Worm (Caenorhabditis elegans) whole organism, dauer: ENCODE results near the gene srx-47.
"Not testable (repeated sequence)": the region's sequence is repeated elsewhere in the genome, so short reads cannot be mapped to it uniquely, and the experiment has no call there.

ENCODE experiments used
- unc-62 ChIP-seq: sonication (generic microtip); optimal IDR thresholded peaks from 2 replicates; lab custom pipeline; 2017; ENCODE audit warnings: missing biosample characterization, missing genetic modification reagents, missing genetic modification characterization

srx-47 gene

ce11 chrV:9378335-9378734 lies 28.5 kb downstream of the srx-47 start, which contains the start of gene E02C12.10:
TSS of gene E02C12.10 (minus strand) at chrV:9378409.
- no peak for TF ChIP-seq unc-62 (GFP tag; lab: Kevin White, UChicago)

ce11 chrV:9379808-9380207 lies 30.0 kb downstream of the srx-47 start, which contains the start of gene E02C12.11:
TSS of gene E02C12.11 (minus strand) at chrV:9379908.
- not testable (repeated sequence) for TF ChIP-seq unc-62 (GFP tag; lab: Kevin White, UChicago)

DNA sequence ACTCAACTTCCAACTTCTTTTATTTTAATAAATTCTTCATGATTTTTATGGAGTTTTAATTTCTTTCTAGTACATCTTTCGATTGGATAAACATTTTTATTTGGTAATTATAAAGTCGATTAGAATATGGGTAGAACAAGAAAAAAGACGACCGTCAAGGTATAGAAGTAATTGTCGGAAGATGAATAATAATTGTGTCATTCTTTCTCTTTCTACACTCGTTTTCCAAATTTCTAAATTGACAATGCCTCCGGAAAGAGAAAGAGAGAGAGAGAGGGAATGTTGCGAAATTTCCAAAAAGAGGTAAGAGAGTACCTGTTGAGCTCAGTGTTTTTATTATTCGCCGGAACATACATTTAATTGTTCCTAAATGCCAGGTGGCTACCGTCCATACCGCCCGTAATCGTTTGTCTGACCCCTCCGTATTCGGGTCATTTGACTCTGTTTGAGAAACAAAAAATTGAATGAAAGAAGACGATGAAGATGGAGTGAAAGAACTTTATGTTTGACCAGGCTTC lies 32.1 kb downstream of the srx-47 start, which contains the start of gene E02C12.12:
TSS of gene E02C12.12 (minus strand) at position 468 of the 518 bp plus-strand sequence.
- no peak for TF ChIP-seq unc-62 (GFP tag; lab: Kevin White, UChicago)

ce11 chrV:9382538-9383328 lies 32.9 kb downstream of the srx-47 start:
- no peak for TF ChIP-seq unc-62 (GFP tag; lab: Kevin White, UChicago)

DNA sequence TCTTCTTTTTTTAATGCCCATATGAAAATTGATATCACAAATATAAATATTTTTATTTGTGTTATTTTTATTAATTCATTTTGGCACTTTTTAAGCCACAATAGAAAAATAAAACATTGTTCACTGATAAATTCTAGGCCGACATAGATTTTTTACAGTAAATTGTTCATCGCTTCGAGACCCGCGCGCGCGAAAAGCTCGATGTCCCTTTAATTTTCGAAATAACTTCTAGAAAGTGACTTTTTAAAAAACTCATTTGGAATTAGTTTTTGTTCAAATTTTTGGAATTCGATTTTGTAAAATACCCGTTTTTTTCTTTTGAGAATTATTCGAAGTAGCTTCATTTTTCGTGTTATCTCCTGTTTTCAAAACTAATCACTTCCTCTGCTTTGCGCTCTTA lies 34.6 kb downstream of the srx-47 start:
- no peak for TF ChIP-seq unc-62 (GFP tag; lab: Kevin White, UChicago)

DNA sequence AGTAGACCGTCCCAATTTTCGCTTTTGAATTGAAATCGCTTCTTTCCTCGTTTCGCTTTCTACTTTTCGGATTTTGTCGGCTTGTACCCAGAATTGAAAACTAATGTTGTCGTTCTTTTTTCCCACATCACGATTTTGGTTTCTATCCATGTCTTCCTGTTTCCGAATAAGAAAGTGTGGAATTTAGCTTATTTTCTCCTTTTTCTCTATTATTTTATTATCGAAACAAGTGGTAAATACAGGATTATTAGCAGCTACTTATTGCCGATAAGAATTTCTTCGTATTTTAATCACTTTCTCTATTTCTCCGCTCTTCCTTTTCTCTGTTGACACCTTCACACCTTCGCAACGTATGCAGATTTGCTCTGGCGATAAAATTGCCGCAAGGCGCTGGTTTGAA lies 35.2 kb downstream of the srx-47 start:
- no peak for TF ChIP-seq unc-62 (GFP tag; lab: Kevin White, UChicago)

DNA sequence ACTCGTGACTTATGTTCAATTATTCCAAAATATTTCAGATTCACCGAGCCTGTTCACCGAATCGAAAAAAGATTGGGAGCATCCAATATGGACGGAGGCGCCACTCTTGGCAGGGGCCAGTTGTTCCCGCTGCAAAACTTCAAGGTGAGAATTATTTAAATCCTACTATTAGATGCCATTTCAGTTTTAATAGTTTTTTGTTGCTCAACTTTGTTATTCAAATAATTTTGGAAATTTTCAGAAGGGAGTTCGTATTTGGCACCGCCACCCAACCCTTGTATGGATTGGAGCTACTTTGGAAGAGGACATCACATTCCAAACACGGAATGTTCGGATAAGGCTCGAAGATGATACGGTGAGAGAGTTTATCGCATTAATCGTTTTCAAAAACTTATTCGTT lies 36.4 kb downstream of the srx-47 start, which contains the start of gene hum-2:
TSS of gene hum-2 (plus strand) at position 33 of the 400 bp plus-strand sequence.
- no peak for TF ChIP-seq unc-62 (GFP tag; lab: Kevin White, UChicago)

DNA sequence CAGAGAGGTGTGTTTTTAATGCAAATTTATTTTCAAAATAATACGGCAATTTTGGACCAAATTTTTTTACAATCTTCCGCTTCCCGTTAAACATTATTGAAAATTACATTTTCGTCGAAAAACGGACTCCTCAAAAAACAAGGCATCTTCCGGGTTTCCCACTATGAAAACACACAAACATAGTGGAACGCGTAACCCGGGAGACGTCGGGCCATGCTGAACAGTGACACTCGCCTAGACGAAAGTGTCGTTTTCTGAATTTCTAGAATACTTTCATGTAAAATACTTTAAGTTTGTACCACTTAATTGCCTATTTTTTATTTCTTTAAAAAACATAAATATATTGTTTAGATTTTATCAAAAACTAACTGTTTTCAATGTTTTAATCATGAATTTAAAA lies 42.2 kb downstream of the srx-47 start:
- TF ChIP-seq unc-62 (GFP tag; lab: Kevin White, UChicago) = no peak

DNA sequence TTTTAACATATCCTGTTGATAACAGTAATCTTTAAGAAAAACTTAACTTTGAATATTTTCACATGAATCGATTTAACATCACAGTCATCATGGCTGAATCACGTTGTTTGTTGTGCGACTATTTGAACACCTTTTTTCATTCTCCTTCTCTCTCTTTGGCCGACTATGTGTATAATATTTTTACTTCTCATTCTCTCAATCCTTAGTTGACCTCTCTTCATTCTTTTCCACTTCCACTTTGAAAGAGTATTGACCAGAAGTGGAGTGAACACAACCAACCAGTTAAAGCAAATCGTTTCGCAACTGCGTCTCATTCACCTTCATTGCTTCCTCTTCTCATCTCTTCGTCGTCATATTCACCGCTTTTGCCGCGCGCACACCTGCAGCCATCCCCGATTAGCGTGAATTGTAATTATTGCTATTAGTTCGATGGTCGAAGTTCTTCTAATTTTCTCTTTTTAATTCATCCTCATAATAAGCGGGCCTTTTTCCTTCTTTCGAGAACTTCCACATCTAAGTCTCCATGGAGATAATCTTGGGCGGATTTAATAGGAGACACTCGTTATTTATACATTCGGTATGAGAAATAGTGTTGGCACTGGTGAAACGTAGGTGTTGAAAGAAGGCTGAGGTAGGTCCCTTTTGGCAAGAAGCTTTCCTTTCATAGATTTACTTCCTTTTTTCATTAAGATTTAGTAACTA lies 45.3 kb downstream of the srx-47 start:
- no peak for TF ChIP-seq unc-62 (GFP tag; lab: Kevin White, UChicago)

ce11 chrV:9399886-9400373 lies 50.1 kb downstream of the srx-47 start, which contains the start of gene trpp-4:
TSS of gene trpp-4 (plus strand) at chrV:9400327.
- no peak for TF ChIP-seq unc-62 (GFP tag; lab: Kevin White, UChicago)
